Fruit fly (Drosophila melanogaster) whole organism, pupa: ENCODE results near the gene CG10984.

Experiments used
- CG10348 ChIP-seq: fragments of 200-800 bp; sonication (Bioruptor generic); IDR thresholded peaks from 2 replicates; pipeline ENCODE4 v1.3.6; 2022; ENCODE audit warnings: missing biosample characterization, missing genetic modification characterization
- CG12605 ChIP-seq: fragments of 200-800 bp; sonication (Bioruptor generic); IDR thresholded peaks from 2 replicates; pipeline ENCODE4 v1.3.6; 2022; ENCODE audit warnings: missing biosample characterization, missing genetic modification characterization
- CG13204 ChIP-seq: fragments of 200-800 bp; sonication (Bioruptor generic); optimal IDR thresholded peaks from 2 replicates; lab custom pipeline; 2018; ENCODE audit warnings: missing biosample characterization, mild to moderate bottlenecking, missing genetic modification characterization, moderate library complexity
- CG14655 ChIP-seq: fragments of 200-800 bp; sonication (Bioruptor generic); optimal IDR thresholded peaks from 3 replicates; lab custom pipeline; 2017; ENCODE audit warnings: mild to moderate bottlenecking, missing biosample characterization, missing genetic modification reagents, missing genetic modification characterization
- CG15710 ChIP-seq: fragments of 200-800 bp; sonication (Bioruptor generic); optimal IDR thresholded peaks from 2 replicates; lab custom pipeline; 2018; ENCODE audit warnings: missing biosample characterization, mild to moderate bottlenecking, missing genetic modification characterization, moderate library complexity
- CG17806 ChIP-seq: fragments of 200-800 bp; sonication (Bioruptor generic); optimal IDR thresholded peaks from 2 replicates; lab custom pipeline; 2018; ENCODE audit warnings: missing biosample characterization, mild to moderate bottlenecking, missing genetic modification characterization, moderate library complexity
- CG32121 ChIP-seq: fragments of 200-800 bp; sonication (Bioruptor generic); IDR thresholded peaks from 2 replicates; pipeline ENCODE4 v1.3.6; 2022; ENCODE audit warnings: missing biosample characterization, missing genetic modification characterization
- CG34367 ChIP-seq: fragments of 200-800 bp; sonication (Bioruptor generic); optimal IDR thresholded peaks from 2 replicates; lab custom pipeline; 2018; ENCODE audit warnings: missing biosample characterization, mild to moderate bottlenecking, missing genetic modification characterization
- CG4496 ChIP-seq: fragments of 200-800 bp; sonication (Bioruptor generic); IDR thresholded peaks from 3 replicates; pipeline ENCODE4 v1.3.6; 2022; ENCODE audit warnings: missing biosample characterization, missing genetic modification characterization
- CG8159 ChIP-seq: fragments of 200-800 bp; sonication (Bioruptor generic); optimal IDR thresholded peaks from 3 replicates; lab custom pipeline; 2018; ENCODE audit warnings: missing biosample characterization, mild to moderate bottlenecking, missing genetic modification characterization, moderate library complexity
- CG8301 ChIP-seq: fragments of 200-800 bp; sonication (Bioruptor generic); optimal IDR thresholded peaks from 2 replicates; lab custom pipeline; 2018; ENCODE audit warnings: missing biosample characterization, mild to moderate bottlenecking, missing genetic modification characterization
- CG9948 ChIP-seq: fragments of 200-800 bp; sonication (Bioruptor generic); optimal IDR thresholded peaks from 2 replicates; lab custom pipeline; 2018; ENCODE audit warnings: missing biosample characterization, mild to moderate bottlenecking, missing genetic modification characterization, moderate library complexity
- D1 ChIP-seq: fragments of 200-800 bp; sonication (Bioruptor generic); optimal IDR thresholded peaks from 2 replicates; lab custom pipeline; 2018; ENCODE audit warnings: missing biosample characterization, mild to moderate bottlenecking, missing genetic modification characterization, moderate library complexity
- EcR ChIP-seq: fragments of 200-800 bp; sonication (Bioruptor generic); optimal IDR thresholded peaks from 3 replicates; lab custom pipeline; 2019; ENCODE audit warnings: missing biosample characterization, missing genetic modification characterization, mild to moderate bottlenecking, moderate library complexity, missing genetic modification reagents
- Ets98B ChIP-seq: fragments of 200-800 bp; sonication (Bioruptor generic); IDR thresholded peaks from 2 replicates; pipeline ENCODE4 v1.3.6; 2022; ENCODE audit warnings: missing biosample characterization, missing genetic modification characterization
- Pif1A ChIP-seq: fragments of 200-800 bp; sonication (Bioruptor generic); optimal IDR thresholded peaks from 3 replicates; lab custom pipeline; 2016; ENCODE audit warnings: missing biosample characterization, missing genetic modification characterization
- Pif1B ChIP-seq: fragments of 200-800 bp; sonication (Bioruptor generic); optimal IDR thresholded peaks from 3 replicates; lab custom pipeline; 2016; ENCODE audit warnings: missing biosample characterization, missing genetic modification characterization
- Snoo ChIP-seq: fragments of 200-800 bp; sonication (Bioruptor generic); optimal IDR thresholded peaks from 3 replicates; lab custom pipeline; 2017; ENCODE audit warnings: missing biosample characterization, mild to moderate bottlenecking, missing genetic modification characterization, inconsistent platforms
- fd96Ca ChIP-seq: fragments of 200-800 bp; sonication (Bioruptor generic); IDR thresholded peaks from 3 replicates; pipeline ENCODE4 v1.3.6; 2022; ENCODE audit warnings: missing biosample characterization, missing genetic modification characterization
- gl ChIP-seq: fragments of 200-800 bp; sonication (Bioruptor generic); optimal IDR thresholded peaks from 2 replicates; lab custom pipeline; 2018; ENCODE audit warnings: missing biosample characterization, mild to moderate bottlenecking, missing genetic modification characterization
- rn ChIP-seq: fragments of 200-800 bp; sonication (Bioruptor generic); IDR thresholded peaks from 2 replicates; pipeline ENCODE4 v1.3.6; 2022; ENCODE audit warnings: missing biosample characterization, missing genetic modification characterization

CG10984 gene

DNA sequence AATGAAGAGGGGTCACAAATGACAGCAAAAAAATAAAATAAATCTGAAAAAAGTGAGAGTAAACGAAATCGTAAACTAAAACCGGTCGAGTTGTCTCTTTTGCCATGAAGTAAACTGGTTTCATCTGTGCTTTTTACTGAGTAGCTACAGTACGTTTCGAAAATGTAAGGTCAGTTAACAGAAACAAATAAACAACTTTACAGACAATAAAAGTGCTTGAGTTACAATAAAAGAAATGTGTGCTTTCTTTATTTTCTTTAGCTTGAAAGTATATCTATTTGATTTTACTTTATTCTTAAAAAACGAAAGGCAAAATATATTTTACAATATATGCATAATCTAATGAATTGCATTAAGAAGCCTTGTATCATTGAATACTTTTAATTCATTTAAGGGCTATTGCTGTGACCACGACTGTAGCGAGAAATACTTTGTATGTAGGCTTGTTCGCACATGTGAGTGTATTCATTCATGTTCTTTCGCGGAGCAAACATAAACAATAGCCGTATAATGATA is 43.1 kb downstream of the CG10984 start:
- TF ChIP-seq rn (GFP tag; lab: Robert Waterston, UW) (no peak), D1 (tag; lab: Kevin White, UChicago) (peak; percentile 91), CG32121 (GFP tag; lab: Robert Waterston, UW) (peak; percentile 42), Pif1B (GFP tag; lab: Kevin White, UChicago) (peak; percentile 82), Snoo (tag; lab: Kevin White, UChicago) (peak; percentile 85), EcR (GFP tag; lab: Kevin White, UChicago) (peak; percentile 78), CG12605 (GFP tag; lab: Robert Waterston, UW) (peak; percentile 52), CG34367 (tag; lab: Kevin White, UChicago) (peak; percentile 89), CG4496 (peak; percentile 77), CG13204 (GFP tag; lab: Kevin White, UChicago) (peak; percentile 71), CG15710 (peak; percentile 93), Pif1A (peak; percentile 85), gl (tag; lab: Kevin White, UChicago) (peak; percentile 74), CG17806 (tag; lab: Kevin White, UChicago) (peak; percentile 90), CG9948 (peak; percentile 90), CG8159 (tag; lab: Kevin White, UChicago) (peak; percentile 93), CG8301 (tag; lab: Kevin White, UChicago) (peak; percentile 84), CG10348 (GFP tag; lab: Robert Waterston, UW) (0 out of 2 replicates have a peak, but pooled peaks have one; percentile 40), Ets98B (GFP tag; lab: Robert Waterston, UW) (peak; percentile 61), fd96Ca (GFP tag; lab: Robert Waterston, UW) (0 out of 3 replicates have a peak, but pooled peaks have one; percentile 23), CG14655 (GFP tag; lab: Kevin White, UChicago) (peak; percentile 80)
- TF ChIP-seq, all 21 proteins: peak for 20

dm6 chr3L:12794532-12794931 is 44.6 kb downstream of the CG10984 start:
- no peak for TF ChIP-seq CG15710
- TF ChIP-seq CG4496 = peak; percentile 43; the same call in 1 of the 3 replicates

DNA sequence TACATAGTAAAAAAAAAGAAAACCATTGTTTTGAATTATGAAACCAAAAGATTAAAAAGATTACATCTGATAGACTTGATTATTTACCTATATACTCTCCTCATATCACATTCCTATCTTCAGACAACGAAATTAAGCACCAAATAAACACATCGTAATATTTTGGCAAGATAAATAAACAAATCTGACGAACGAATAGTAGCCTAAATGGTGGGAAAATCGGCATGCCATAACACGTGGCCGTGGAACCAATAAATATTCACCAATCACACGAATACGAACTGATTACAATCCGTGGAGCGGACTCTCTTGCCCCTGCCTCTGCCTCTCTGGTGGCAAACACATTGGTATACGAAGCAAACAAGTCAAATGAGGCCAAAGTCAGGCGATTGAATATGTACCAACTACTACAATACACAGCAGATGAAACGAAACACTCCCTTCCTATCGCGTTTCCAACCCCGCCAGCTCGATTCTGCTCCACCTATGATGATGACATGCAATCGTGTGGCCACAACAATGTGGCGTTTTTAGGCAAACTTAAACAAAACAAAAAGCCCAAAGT is 46.2 kb downstream of the CG10984 start:
- no peak for TF ChIP-seq Ets98B (GFP tag; lab: Robert Waterston, UW)
- no peak for TF ChIP-seq gl (tag; lab: Kevin White, UChicago)
- TF ChIP-seq, all 21 proteins: peak for 0

- TF ChIP-seq CG14655 (GFP tag; lab: Kevin White, UChicago) (peak; percentile 66), CG34367 (tag; lab: Kevin White, UChicago) (peak; percentile 42), gl (tag; lab: Kevin White, UChicago) (peak; percentile 29), CG8159 (tag; lab: Kevin White, UChicago) (peak; percentile 55), CG17806 (tag; lab: Kevin White, UChicago) (peak; percentile 18), CG4496 (peak; percentile 21; the same call in 1 of the 3 replicates), CG9948 (peak; percentile 17), CG8301 (tag; lab: Kevin White, UChicago) (peak; percentile 52), fd96Ca (GFP tag; lab: Robert Waterston, UW) (0 out of 3 replicates have a peak, but pooled peaks have one; percentile 39), Ets98B (GFP tag; lab: Robert Waterston, UW) (no peak), CG13204 (GFP tag; lab: Kevin White, UChicago) (peak; percentile 71), Pif1A (no peak), EcR (GFP tag; lab: Kevin White, UChicago) (peak; percentile 93), Snoo (tag; lab: Kevin White, UChicago) (no peak), rn (GFP tag; lab: Robert Waterston, UW) (0 out of 2 replicates have a peak, but pooled peaks have one; percentile 5), CG15710 (peak; percentile 7)
These were observed 48.9 kb downstream of the CG10984 start for dm6 chr3L:12798795-12799311.

DNA sequence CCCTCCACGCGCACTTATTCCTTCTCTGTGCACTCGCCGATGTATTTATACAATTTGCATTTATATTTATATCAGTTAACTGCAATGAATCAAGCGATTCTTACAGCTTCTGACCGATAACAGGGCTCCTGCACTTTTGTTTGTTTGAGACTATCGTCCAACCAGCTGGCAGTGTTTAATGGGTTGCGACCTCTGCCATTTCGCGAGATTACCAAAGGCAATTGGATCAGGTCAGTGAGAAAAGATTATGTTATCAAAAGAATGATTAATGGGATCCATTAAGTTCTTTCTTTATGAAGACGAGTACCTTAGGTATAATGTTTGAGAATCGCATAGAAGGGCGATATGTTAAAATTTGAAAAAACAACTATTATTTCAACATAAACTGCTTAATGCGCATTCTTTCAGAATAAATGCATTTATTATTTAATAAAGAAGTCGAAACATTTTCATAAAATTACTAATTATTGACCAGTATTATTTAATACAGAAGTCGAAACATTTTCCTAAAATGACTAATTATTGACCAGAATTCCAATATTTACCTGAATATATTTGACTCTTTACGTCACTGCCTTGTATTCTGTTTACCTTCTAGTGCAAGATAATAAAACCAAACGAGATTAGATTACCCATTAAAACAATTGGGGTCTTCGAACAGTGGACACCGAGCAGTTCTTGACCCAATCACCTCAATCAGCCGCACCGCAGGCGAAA is 49.7 kb downstream of the CG10984 start:
- TF ChIP-seq CG4496 (no peak), EcR (GFP tag; lab: Kevin White, UChicago) (no peak), D1 (tag; lab: Kevin White, UChicago) (no peak), Pif1A (no peak), CG17806 (tag; lab: Kevin White, UChicago) (no peak), Pif1B (GFP tag; lab: Kevin White, UChicago) (no peak)

DNA sequence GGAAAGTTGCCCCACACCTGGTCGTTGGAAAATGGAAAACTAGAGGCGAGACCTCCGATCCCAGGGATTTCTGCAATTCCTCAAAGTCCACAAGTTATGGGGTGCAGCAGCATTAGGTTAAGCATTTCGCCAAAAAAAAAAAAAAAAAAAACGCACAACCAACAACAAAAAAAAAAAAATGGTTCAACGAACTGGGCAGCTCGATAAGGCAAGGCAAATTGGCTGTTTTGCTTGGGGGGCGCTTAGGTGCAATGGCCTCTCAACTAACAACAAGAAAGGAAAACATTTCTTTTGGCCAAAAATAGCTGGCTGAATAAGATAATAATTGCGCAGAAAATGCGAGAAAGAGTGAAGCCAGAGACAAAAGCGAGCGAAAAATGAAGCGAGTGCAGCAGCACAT is 50.2 kb downstream of the CG10984 start:
- TF ChIP-seq Snoo (tag; lab: Kevin White, UChicago) (no peak), EcR (GFP tag; lab: Kevin White, UChicago) (peak; percentile 74)
